Worm (Caenorhabditis elegans): Measurements from ENCODE around the gene srsy-1.

Gene srsy-1

DNA sequence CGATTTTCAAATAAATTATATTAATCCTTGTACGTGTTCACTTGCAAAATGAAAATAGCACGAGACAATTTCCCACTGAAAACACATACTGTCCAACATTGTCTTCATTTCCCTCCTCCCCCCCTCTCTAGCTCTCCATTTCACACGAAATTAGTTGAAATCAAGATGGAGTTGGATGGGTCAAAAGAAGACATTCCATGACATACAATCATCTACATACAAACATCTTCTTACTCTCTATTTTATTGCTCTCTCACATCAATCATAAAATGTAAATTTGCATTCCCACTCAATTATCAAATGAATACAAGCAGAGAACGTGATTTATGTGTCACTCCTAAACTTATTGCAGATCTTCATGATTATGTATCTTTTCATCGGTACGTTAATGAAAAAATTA, at the start of gene srsy-1:
Gene srsy-1, plus strand, starts transcription at position 301 of the 400 bp plus-strand sequence.
- TF ChIP-seq grh-1 (GFP tag; IDR thresholded peaks at IDR 0.05): no peak
- no peak for TF ChIP-seq tbx-2 (tag; optimal IDR thresholded peaks at IDR 0.05)
- no peak for TF ChIP-seq nhr-77 (tag; optimal IDR thresholded peaks at IDR 0.05)
- no peak for TF ChIP-seq vab-15 (tag; optimal IDR thresholded peaks at IDR 0.05)
- no peak for TF ChIP-seq ceh-63 (GFP tag; optimal IDR thresholded peaks at IDR 0.05)
- TF ChIP-seq ama-1 (optimal IDR thresholded peaks at IDR 0.05): no peak
- TF ChIP-seq lin-14 (GFP tag; optimal IDR thresholded peaks at IDR 0.05): no peak
- no peak for TF ChIP-seq mdl-1 (tag; optimal IDR thresholded peaks at IDR 0.05)
- TF ChIP-seq fkh-8 (tag; optimal IDR thresholded peaks at IDR 0.05): no peak
- no peak for TF ChIP-seq unc-30 (tag; optimal IDR thresholded peaks at IDR 0.05)
- no peak for TF ChIP-seq tlp-1 (tag; optimal IDR thresholded peaks at IDR 0.05)
- no peak for TF ChIP-seq sup-37 (GFP tag; optimal IDR thresholded peaks at IDR 0.05)
- no peak for TF ChIP-seq ceh-90 (tag; optimal IDR thresholded peaks at IDR 0.05)
- no peak for TF ChIP-seq C04F5.9 (tag; optimal IDR thresholded peaks at IDR 0.05)
- no peak for TF ChIP-seq ztf-4 (tag; optimal IDR thresholded peaks at IDR 0.05)
- TF ChIP-seq hlh-4 (tag; optimal IDR thresholded peaks at IDR 0.05): no peak
- TF ChIP-seq rnt-1 (tag; optimal IDR thresholded peaks at IDR 0.05): no peak
- no peak for TF ChIP-seq lin-39 (tag; optimal IDR thresholded peaks at IDR 0.05)

DNA sequence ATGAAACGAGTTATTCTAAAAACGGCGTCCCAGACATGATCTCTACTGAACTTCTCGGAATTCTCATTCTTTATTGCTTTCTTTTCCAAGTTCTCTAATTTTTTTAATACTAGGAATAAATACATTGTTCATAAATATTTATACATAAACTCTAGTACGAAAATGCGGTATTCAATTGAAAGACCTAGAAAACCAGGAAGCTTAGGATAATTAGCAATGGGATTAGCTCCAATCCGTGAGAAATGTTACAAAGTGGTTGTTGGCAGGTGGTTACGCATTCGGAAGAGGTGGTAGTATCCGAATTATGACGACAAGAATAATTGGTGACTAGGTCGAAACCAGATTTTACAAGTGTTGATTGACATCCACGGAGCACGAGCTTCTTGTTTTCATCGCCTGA, 48.9 kb upstream of the srsy-1 start:
- TF ChIP-seq nhr-47 (tag; optimal IDR thresholded peaks at IDR 0.05): peak; percentile 26
- TF ChIP-seq dsc-1 (tag; optimal IDR thresholded peaks at IDR 0.05): peak; percentile 92
- no peak for TF ChIP-seq nhr-237 (tag; optimal IDR thresholded peaks at IDR 0.05)
- no peak for TF ChIP-seq lin-35 (GFP tag; optimal IDR thresholded peaks at IDR 0.05)
- no peak for TF ChIP-seq snpc-4 (tag; optimal IDR thresholded peaks at IDR 0.05)
- no peak for TF ChIP-seq nhr-76 (tag; optimal IDR thresholded peaks at IDR 0.05)
- TF ChIP-seq pax-3 (tag; optimal IDR thresholded peaks at IDR 0.05): peak; percentile 33
- peak; percentile 8 for TF ChIP-seq nhr-71 (tag; optimal IDR thresholded peaks at IDR 0.05)
- TF ChIP-seq tbx-2 (tag; optimal IDR thresholded peaks at IDR 0.05): no peak
- TF ChIP-seq sox-4 (tag; optimal IDR thresholded peaks at IDR 0.05): peak; percentile 2
- no peak for TF ChIP-seq swsn-7 (tag; optimal IDR thresholded peaks at IDR 0.05)
- no peak for TF ChIP-seq nhr-12 (tag; optimal IDR thresholded peaks at IDR 0.05)

DNA sequence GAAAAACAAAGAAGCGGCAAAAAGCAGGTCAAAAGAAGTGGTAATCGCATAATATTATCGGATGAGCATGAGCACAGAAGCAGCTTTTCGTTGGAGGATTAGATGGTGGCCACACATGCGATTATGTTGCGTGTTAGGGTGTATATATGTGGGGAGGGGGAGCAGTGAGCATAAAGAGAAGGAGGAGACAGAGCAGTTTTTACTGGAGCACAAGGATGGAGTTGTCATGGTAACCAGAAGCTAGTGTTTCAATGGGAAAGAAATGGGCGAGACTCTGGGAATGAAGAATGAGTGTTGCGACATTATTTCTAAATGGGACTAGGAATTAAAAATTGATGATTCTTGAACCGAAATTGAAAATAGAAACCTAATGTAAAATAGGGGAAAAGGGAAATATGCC, 47.9 kb upstream of the srsy-1 start, which contains the start of gene C27A2.8:
Gene C27A2.8, minus strand, starts transcription at position 117 of the 400 bp plus-strand sequence.
- peak; percentile 42 for TF ChIP-seq egl-13 (tag; optimal IDR thresholded peaks at IDR 0.05)
- TF ChIP-seq dsc-1 (tag; optimal IDR thresholded peaks at IDR 0.05): peak; percentile 64
- peak; percentile 76 for TF ChIP-seq fkh-8 (tag; optimal IDR thresholded peaks at IDR 0.05)
- no peak for TF ChIP-seq sptf-1 (tag; optimal IDR thresholded peaks at IDR 0.05)

DNA sequence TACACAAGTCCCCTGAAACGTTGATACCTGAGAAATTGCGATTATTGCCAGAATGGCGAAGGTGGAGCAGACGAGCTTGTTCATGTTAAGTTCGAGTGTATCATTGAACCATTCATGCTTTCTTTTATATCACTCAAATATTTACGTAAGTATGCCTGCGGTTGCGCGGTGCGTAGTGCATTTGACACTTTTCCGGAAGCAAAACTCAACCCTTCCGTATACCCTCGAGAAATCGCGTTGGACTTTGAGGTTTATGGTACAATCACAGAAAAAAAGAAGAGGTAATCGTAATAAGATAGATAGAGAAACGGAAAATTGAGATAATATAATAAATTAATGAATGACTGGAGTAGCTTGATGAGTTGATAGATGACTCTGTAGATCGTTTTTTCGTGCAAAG, 46.3 kb upstream of the srsy-1 start, which contains the start of gene idpb-2:
Gene idpb-2, minus strand, starts transcription at position 101 of the 400 bp plus-strand sequence.
- no peak for TF ChIP-seq egl-13 (tag; optimal IDR thresholded peaks at IDR 0.05)
- TF ChIP-seq nhr-84 (tag; optimal IDR thresholded peaks at IDR 0.05): no peak
- no peak for TF ChIP-seq unc-30 (tag; optimal IDR thresholded peaks at IDR 0.05)
- no peak for TF ChIP-seq nhr-77 (tag; optimal IDR thresholded peaks at IDR 0.05)
- TF ChIP-seq ama-1 (optimal IDR thresholded peaks at IDR 0.05): no peak
- no peak for TF ChIP-seq nhr-47 (tag; optimal IDR thresholded peaks at IDR 0.05)
- no peak for TF ChIP-seq mef-2 (tag; optimal IDR thresholded peaks at IDR 0.05)
- no peak for TF ChIP-seq vab-15 (tag; optimal IDR thresholded peaks at IDR 0.05)
- no peak for TF ChIP-seq hlh-17 (GFP tag; optimal IDR thresholded peaks at IDR 0.05; ENCODE audit: borderline replicate concordance)
- no peak for TF ChIP-seq ceh-90 (tag; optimal IDR thresholded peaks at IDR 0.05)
- TF ChIP-seq aly-2 (tag; optimal IDR thresholded peaks at IDR 0.05): no peak
- TF ChIP-seq lin-15B (tag; optimal IDR thresholded peaks at IDR 0.05): no peak
- no peak for TF ChIP-seq nhr-237 (tag; optimal IDR thresholded peaks at IDR 0.05)

DNA sequence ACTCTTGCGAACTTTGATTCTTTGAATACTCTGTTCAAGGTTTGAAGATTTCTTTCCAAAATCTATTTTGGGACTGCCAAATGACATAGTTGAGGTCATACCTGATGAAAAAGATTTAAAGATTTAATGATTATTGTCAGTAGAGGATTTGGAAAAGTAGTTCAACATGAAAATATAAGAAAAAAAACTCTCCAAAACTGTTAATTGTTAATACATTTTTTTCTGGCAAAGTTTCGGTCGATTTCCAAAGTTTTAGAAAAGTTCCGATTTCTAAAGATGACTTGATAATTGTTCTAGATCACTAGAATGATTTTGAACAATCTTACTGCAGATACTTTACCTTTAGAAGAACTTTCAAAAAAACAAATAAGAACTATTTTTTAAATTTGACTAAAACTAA, 44.6 kb upstream of the srsy-1 start, which contains the start of gene C27A2.7:
Gene C27A2.7, minus strand, starts transcription at position 101 of the 400 bp plus-strand sequence.
- TF ChIP-seq unc-30 (tag; optimal IDR thresholded peaks at IDR 0.05): no peak
- no peak for TF ChIP-seq C16A3.4 (tag; optimal IDR thresholded peaks at IDR 0.05)
- no peak for TF ChIP-seq ztf-4 (tag; optimal IDR thresholded peaks at IDR 0.05)
- no peak for TF ChIP-seq snu-23 (GFP tag; optimal IDR thresholded peaks at IDR 0.05)
- no peak for TF ChIP-seq dsc-1 (tag; optimal IDR thresholded peaks at IDR 0.05)
- no peak for TF ChIP-seq lin-13 (GFP tag; optimal IDR thresholded peaks at IDR 0.05)
- no peak for TF ChIP-seq skn-1 (tag; optimal IDR thresholded peaks at IDR 0.05)
- no peak for TF ChIP-seq fkh-8 (tag; optimal IDR thresholded peaks at IDR 0.05)
- TF ChIP-seq elt-2 (tag; optimal IDR thresholded peaks at IDR 0.05): no peak
- TF ChIP-seq nhr-85 (tag): no peak
- TF ChIP-seq aly-2 (tag; optimal IDR thresholded peaks at IDR 0.05): no peak
- no peak for TF ChIP-seq nhr-11 (tag; optimal IDR thresholded peaks at IDR 0.05)
- TF ChIP-seq nhr-237 (tag; optimal IDR thresholded peaks at IDR 0.05): no peak
- no peak for TF ChIP-seq mdl-1 (tag; optimal IDR thresholded peaks at IDR 0.05)
- no peak for TF ChIP-seq snpc-4 (tag; optimal IDR thresholded peaks at IDR 0.05)
- TF ChIP-seq nhr-28 (tag; optimal IDR thresholded peaks at IDR 0.05): no peak
- TF ChIP-seq hpl-2 (GFP tag; optimal IDR thresholded peaks at IDR 0.05): no peak
- TF ChIP-seq elt-3 (tag; optimal IDR thresholded peaks at IDR 0.05): no peak

Data from whole organism, L1 larva.